Fruit fly (Drosophila melanogaster) whole organism, embryonic: ENCODE data around the gene CG1142.
A peak's percentile ranks its signal among the peaks of the same experiment; 100 is the strongest.

ENCODE experiments used
- Aef1 ChIP-seq: fragments of 200-800 bp; sonication (Bioruptor generic); IDR thresholded peaks from 3 replicates; pipeline ENCODE4 v1.3.6; 2022; ENCODE audit warnings: missing biosample characterization, missing genetic modification characterization
- C15 ChIP-seq: fragments of 200-800 bp; sonication (Bioruptor generic); IDR thresholded peaks from 3 replicates; pipeline ENCODE4 v1.3.6; 2022; ENCODE audit warnings: missing biosample characterization, missing genetic modification characterization
- CG10543 ChIP-seq: fragments of 200-800 bp; sonication (Bioruptor generic); optimal IDR thresholded peaks from 3 replicates; lab custom pipeline; 2017; ENCODE audit warnings: missing biosample characterization, mild to moderate bottlenecking, missing genetic modification characterization, moderate library complexity
- CG10565 ChIP-seq: fragments of 200-800 bp; sonication (Bioruptor generic); optimal IDR thresholded peaks from 3 replicates; lab custom pipeline; 2016; ENCODE audit warnings: missing biosample characterization, mild to moderate bottlenecking, missing genetic modification characterization
- CG11247 ChIP-seq: fragments of 200-800 bp; sonication (Bioruptor generic); IDR thresholded peaks from 2 replicates; pipeline ENCODE4 v1.3.6; 2022; ENCODE audit warnings: missing biosample characterization, missing genetic modification characterization
- CG11456 ChIP-seq: fragments of 200-800 bp; sonication (Bioruptor generic); IDR thresholded peaks from 3 replicates; pipeline ENCODE4 v1.3.6; 2022; ENCODE audit warnings: missing biosample characterization, missing genetic modification characterization
- CG12236 ChIP-seq: fragments of 200-800 bp; sonication (Bioruptor generic); optimal IDR thresholded peaks from 2 replicates; lab custom pipeline; 2016; ENCODE audit warnings: missing biosample characterization, missing genetic modification characterization
- CG12769 ChIP-seq: fragments of 200-800 bp; sonication (Bioruptor generic); optimal IDR thresholded peaks from 2 replicates; lab custom pipeline; 2019; ENCODE audit warnings: missing biosample characterization, mild to moderate bottlenecking, missing genetic modification characterization, moderate library complexity
- CG13287 ChIP-seq: fragments of 200-800 bp; sonication (Bioruptor generic); IDR thresholded peaks from 2 replicates; pipeline ENCODE4 v1.3.6; 2022; ENCODE audit warnings: missing biosample characterization, missing genetic modification characterization; ENCODE audit not compliant: partially characterized antibody
- CG13296 ChIP-seq: fragments of 200-800 bp; sonication (Bioruptor generic); optimal IDR thresholded peaks from 3 replicates; lab custom pipeline; 2018; ENCODE audit warnings: missing biosample characterization, mild to moderate bottlenecking, missing genetic modification characterization
- CG17359 ChIP-seq: fragments of 200-800 bp; sonication (Bioruptor generic); optimal IDR thresholded peaks from 3 replicates; lab custom pipeline; 2018; ENCODE audit warnings: missing biosample characterization, mild to moderate bottlenecking, missing genetic modification characterization, moderate library complexity
- CG17802 ChIP-seq: fragments of 200-800 bp; sonication (Bioruptor generic); optimal IDR thresholded peaks from 2 replicates; lab custom pipeline; 2018; ENCODE audit warnings: missing biosample characterization, mild to moderate bottlenecking, missing genetic modification characterization, moderate library complexity
- CG1832 ChIP-seq: fragments of 200-800 bp; sonication (Bioruptor generic); optimal IDR thresholded peaks from 2 replicates; lab custom pipeline; 2017; ENCODE audit warnings: missing biosample characterization, mild to moderate bottlenecking, missing genetic modification characterization, inconsistent platforms
- CG18476 ChIP-seq: fragments of 200-800 bp; sonication (Bioruptor generic); optimal IDR thresholded peaks from 2 replicates; lab custom pipeline; 2016; ENCODE audit warnings: missing biosample characterization, mild to moderate bottlenecking, missing genetic modification characterization
- CG18599 ChIP-seq: fragments of 200-800 bp; sonication (Bioruptor generic); optimal IDR thresholded peaks from 3 replicates; lab custom pipeline; 2017; ENCODE audit warnings: missing biosample characterization, missing genetic modification characterization, mild to moderate bottlenecking, moderate library complexity, missing genetic modification reagents
- CG18764 ChIP-seq: fragments of 200-800 bp; sonication (Bioruptor generic); optimal IDR thresholded peaks from 3 replicates; lab custom pipeline; 2016; ENCODE audit warnings: missing biosample characterization, missing genetic modification characterization
- CG3065 ChIP-seq: fragments of 200-800 bp; sonication (Bioruptor generic); optimal IDR thresholded peaks from 2 replicates; lab custom pipeline; 2016; ENCODE audit warnings: missing biosample characterization, missing genetic modification characterization
- CG3163 ChIP-seq: fragments of 200-800 bp; sonication (Bioruptor generic); optimal IDR thresholded peaks from 3 replicates; lab custom pipeline; 2016; ENCODE audit warnings: missing biosample characterization, missing genetic modification characterization
- CG9876 ChIP-seq: fragments of 200-800 bp; sonication (Bioruptor generic); optimal IDR thresholded peaks from 2 replicates; lab custom pipeline; 2016; ENCODE audit warnings: missing biosample characterization, missing genetic modification characterization
- Doc3 ChIP-seq: fragments of 200-800 bp; sonication (Bioruptor generic); IDR thresholded peaks from 3 replicates; pipeline ENCODE4 v1.3.6; 2022; ENCODE audit warnings: missing biosample characterization, missing genetic modification characterization; ENCODE audit not compliant: partially characterized antibody
- Drgx ChIP-seq: fragments of 200-800 bp; sonication (Bioruptor generic); IDR thresholded peaks from 2 replicates; pipeline ENCODE4 v1.3.6; 2022; ENCODE audit warnings: missing biosample characterization, missing genetic modification characterization
- GATAe ChIP-seq: fragments of 200-800 bp; sonication (Bioruptor generic); conservative IDR thresholded peaks from 2 replicates; pipeline ENCODE4 v1.3.6; 2022; ENCODE audit warnings: missing biosample characterization, missing genetic modification characterization
- Gsc ChIP-seq: fragments of 200-800 bp; sonication (Bioruptor generic); IDR thresholded peaks from 2 replicates; pipeline ENCODE4 v1.3.6; 2022; ENCODE audit warnings: missing biosample characterization, missing genetic modification characterization
- Gug ChIP-seq: fragments of 200-800 bp; sonication (Bioruptor generic); IDR thresholded peaks from 4 replicates; pipeline ENCODE4 v1.3.6; 2022; ENCODE audit warnings: missing biosample characterization, missing genetic modification characterization
- Kr ChIP-seq: fragments of 200-800 bp; sonication (Bioruptor generic); optimal IDR thresholded peaks from 2 replicates; lab custom pipeline; 2017; ENCODE audit warnings: missing biosample characterization, mild to moderate bottlenecking, missing genetic modification characterization
- NfI ChIP-seq: fragments of 200-800 bp; sonication (Bioruptor generic); optimal IDR thresholded peaks from 3 replicates; lab custom pipeline; 2018; ENCODE audit warnings: missing biosample characterization, mild to moderate bottlenecking, missing genetic modification characterization, moderate library complexity
- Ssrp ChIP-seq: fragments of 200-800 bp; sonication (Bioruptor generic); optimal IDR thresholded peaks from 2 replicates; lab custom pipeline; 2018; ENCODE audit warnings: missing biosample characterization, mild to moderate bottlenecking, missing genetic modification characterization, moderate library complexity
- Xbp1 ChIP-seq: fragments of 200-800 bp; sonication (Bioruptor generic); optimal IDR thresholded peaks from 3 replicates; lab custom pipeline; 2016; ENCODE audit warnings: missing biosample characterization, mild to moderate bottlenecking, missing genetic modification characterization
- aop ChIP-seq: fragments of 200-800 bp; sonication (Bioruptor generic); IDR thresholded peaks from 2 replicates; pipeline ENCODE4 v1.3.6; 2022; ENCODE audit warnings: missing biosample characterization, missing genetic modification characterization
- ap ChIP-seq: fragments of 200-800 bp; sonication (Bioruptor generic); IDR thresholded peaks from 2 replicates; pipeline ENCODE4 v1.3.6; 2022; ENCODE audit warnings: missing biosample characterization, missing genetic modification characterization
- bigmax ChIP-seq: fragments of 200-800 bp; sonication (Bioruptor generic); optimal IDR thresholded peaks from 2 replicates; lab custom pipeline; 2018; ENCODE audit warnings: missing biosample characterization, mild to moderate bottlenecking, missing genetic modification characterization
- caup ChIP-seq: fragments of 200-800 bp; sonication (Bioruptor generic); optimal IDR thresholded peaks from 3 replicates; lab custom pipeline; 2017; ENCODE audit warnings: missing biosample characterization, mild to moderate bottlenecking, missing genetic modification characterization, moderate library complexity; ENCODE audit not compliant: severe bottlenecking
- cg ChIP-seq: fragments of 200-800 bp; sonication (Bioruptor generic); optimal IDR thresholded peaks from 3 replicates; lab custom pipeline; 2019; ENCODE audit warnings: missing biosample characterization, mild to moderate bottlenecking, missing genetic modification characterization, moderate library complexity
- danr ChIP-seq: fragments of 200-800 bp; sonication (Bioruptor generic); IDR thresholded peaks from 2 replicates; pipeline ENCODE4 v1.3.6; 2022; ENCODE audit warnings: missing biosample characterization, missing genetic modification characterization
- dimm ChIP-seq: fragments of 200-800 bp; sonication (Bioruptor generic); IDR thresholded peaks from 2 replicates; pipeline ENCODE4 v1.3.6; 2022; ENCODE audit warnings: missing biosample characterization, missing genetic modification characterization
- dpn ChIP-seq, 2 experiments: fragments of 200-800 bp; sonication (Bioruptor generic); optimal IDR thresholded peaks; 3 replicates each; lab custom pipeline; 2016; ENCODE audit warnings: missing biosample characterization in 2 of 2, missing genetic modification characterization in 2 of 2
- grau ChIP-seq: fragments of 200-800 bp; optimal IDR thresholded peaks from 3 replicates; lab custom pipeline; 2019; ENCODE audit warnings: missing biosample characterization, mild to moderate bottlenecking, missing genetic modification characterization, moderate library complexity
- ind ChIP-seq: fragments of 200-800 bp; sonication (Bioruptor generic); optimal IDR thresholded peaks from 3 replicates; lab custom pipeline; 2016; ENCODE audit warnings: missing biosample characterization, missing genetic modification characterization
- kni ChIP-seq: fragments of 200-800 bp; sonication (Bioruptor generic); optimal IDR thresholded peaks from 3 replicates; lab custom pipeline; 2017; ENCODE audit warnings: mild to moderate bottlenecking, missing biosample characterization, missing genetic modification reagents, missing genetic modification characterization
- lbe ChIP-seq: fragments of 200-800 bp; sonication (Bioruptor generic); optimal IDR thresholded peaks from 2 replicates; lab custom pipeline; 2016; ENCODE audit warnings: missing biosample characterization, mild to moderate bottlenecking, missing genetic modification characterization
- lola ChIP-seq, 3 experiments: fragments of >200 bp in 2 of 3; fragments of 200-800 bp in 1 of 3; sonication (Bioruptor generic) in 1 of 3; optimal IDR thresholded peaks; 2 replicates each; lab custom pipeline; 2017 to 2019; ENCODE audit warnings: missing biosample characterization in 3 of 3, missing genetic modification characterization in 3 of 3, mild to moderate bottlenecking in 1 of 3, moderate library complexity in 1 of 3
- onecut ChIP-seq: fragments of 200-800 bp; sonication (Bioruptor generic); IDR thresholded peaks from 2 replicates; pipeline ENCODE4 v1.3.6; 2022; ENCODE audit warnings: missing biosample characterization, missing genetic modification characterization
- pnt ChIP-seq: fragments of 200-800 bp; sonication (Bioruptor generic); optimal IDR thresholded peaks from 3 replicates; lab custom pipeline; 2016; ENCODE audit warnings: missing biosample characterization, missing genetic modification characterization
- ranshi ChIP-seq: fragments of 200-800 bp; sonication (Bioruptor generic); IDR thresholded peaks from 2 replicates; pipeline ENCODE4 v1.3.6; 2022; ENCODE audit warnings: missing biosample characterization, missing genetic modification characterization
- scrt ChIP-seq: fragments of 200-800 bp; sonication (Bioruptor generic); optimal IDR thresholded peaks from 2 replicates; lab custom pipeline; 2018; ENCODE audit warnings: missing biosample characterization, mild to moderate bottlenecking, missing genetic modification characterization, moderate library complexity
- sd ChIP-seq: fragments of 200-800 bp; sonication (Bioruptor generic); optimal IDR thresholded peaks from 3 replicates; lab custom pipeline; 2018; ENCODE audit warnings: missing biosample characterization, mild to moderate bottlenecking, missing genetic modification characterization, moderate library complexity
- sr ChIP-seq: fragments of 200-800 bp; sonication (Bioruptor generic); IDR thresholded peaks from 3 replicates; pipeline ENCODE4 v1.3.6; 2022; ENCODE audit warnings: missing biosample characterization, missing genetic modification characterization
- wor ChIP-seq: fragments of 200-800 bp; sonication (Bioruptor generic); IDR thresholded peaks from 2 replicates; pipeline ENCODE4 v1.3.6; 2022; ENCODE audit warnings: missing biosample characterization, missing genetic modification characterization
- zen ChIP-seq: fragments of 200-800 bp; sonication (Bioruptor generic); optimal IDR thresholded peaks from 3 replicates; lab custom pipeline; 2018; ENCODE audit warnings: missing biosample characterization, mild to moderate bottlenecking, missing genetic modification characterization, moderate library complexity

The CG1142 gene

DNA sequence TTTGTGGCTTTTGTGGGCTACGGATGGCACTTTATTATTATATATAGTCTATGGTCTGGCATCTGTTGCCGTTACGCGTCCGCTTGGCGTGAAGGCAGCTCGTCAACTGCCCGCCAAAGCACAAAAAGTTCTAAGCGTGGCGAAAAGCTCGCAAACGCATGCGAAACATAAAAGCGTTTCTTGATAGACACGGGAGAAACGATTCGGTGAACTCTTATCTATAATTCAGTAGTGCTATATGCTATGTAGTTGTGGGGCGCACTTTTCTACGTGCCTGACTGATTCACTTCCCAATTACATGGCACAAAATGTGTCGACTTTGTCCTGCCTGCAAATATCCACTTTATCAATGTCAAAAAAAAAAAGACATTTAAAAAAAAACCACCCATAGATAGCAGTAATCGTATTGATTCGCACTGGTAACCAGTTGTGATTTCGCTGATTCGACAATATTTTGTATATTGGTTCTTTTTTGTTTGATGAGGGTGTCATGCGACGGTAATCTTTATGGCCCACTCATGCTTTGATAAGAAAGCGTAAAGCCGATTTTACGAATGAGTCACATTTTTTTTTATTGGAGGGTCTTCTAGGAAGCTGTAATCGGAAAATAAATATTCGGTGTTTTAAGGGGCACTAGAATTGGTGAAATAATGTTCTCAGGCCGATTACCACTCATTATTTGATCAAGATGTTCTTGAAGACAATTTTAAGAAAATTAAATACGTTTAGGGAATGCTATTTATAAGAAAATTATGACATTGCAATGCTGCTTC is 31.6 kb upstream of the CG1142 start, which contains the start of gene alpha-Est9 (continued):
- TF ChIP-seq lbe (GFP tag; lab: Kevin White, UChicago) (peak; percentile 25), grau (tag; lab: Kevin White, UChicago) (peak; percentile 11), CG18764 (GFP tag; lab: Kevin White, UChicago) (no peak), CG9876 (GFP tag; lab: Kevin White, UChicago) (no peak), zen (tag; lab: Kevin White, UChicago) (no peak), bigmax (GFP tag; lab: Kevin White, UChicago) (no peak), dimm (GFP tag; lab: Robert Waterston, UW) (no peak), dpn (GFP tag; optimal IDR thresholded peaks at IDR 0.05; lab: Kevin White, UChicago) (no peak), CG3163 (GFP tag; lab: Kevin White, UChicago) (no peak), CG17359 (no peak), wor (GFP tag; lab: Robert Waterston, UW) (no peak), CG18599 (GFP tag; lab: Kevin White, UChicago) (peak; percentile 30), pnt (GFP tag; lab: Kevin White, UChicago) (no peak), CG10543 (GFP tag; lab: Kevin White, UChicago) (peak; percentile 47), CG11247 (0 out of 2 replicates have a peak, but pooled peaks have one; percentile 10), sd (tag; lab: Kevin White, UChicago) (peak; percentile 38), CG18476 (GFP tag; lab: Kevin White, UChicago) (no peak), CG1832 (GFP tag; lab: Kevin White, UChicago) (no peak), ranshi (GFP tag; lab: Robert Waterston, UW) (no peak), CG13296 (peak; percentile 8), GATAe (GFP tag; lab: Robert Waterston, UW) (peak; percentile 8; the same call in 1 of the 2 replicates), danr (no peak), CG12236 (GFP tag; lab: Kevin White, UChicago) (no peak), NfI (peak; percentile 1), Gsc (GFP tag; lab: Robert Waterston, UW) (no peak), scrt (GFP tag; lab: Kevin White, UChicago) (peak; percentile 49), sr (GFP tag; lab: Robert Waterston, UW) (no peak), Kr (GFP tag; lab: Kevin White, UChicago) (no peak), C15 (no peak), Aef1 (GFP tag; lab: Robert Waterston, UW) (no peak), CG11456 (GFP tag; lab: Robert Waterston, UW) (no peak), CG17802 (tag; lab: Kevin White, UChicago) (no peak), Doc3 (GFP tag; lab: Robert Waterston, UW) (no peak), onecut (GFP tag; lab: Robert Waterston, UW) (no peak), CG10565 (no peak), lola (GFP tag; optimal IDR thresholded peaks at IDR 0.05; lab: Kevin White, UChicago) (no peak), Ssrp (no peak), aop (GFP tag; lab: Robert Waterston, UW) (no peak), kni (GFP tag; lab: Kevin White, UChicago) (no peak), CG3065 (GFP tag; lab: Kevin White, UChicago) (no peak), CG12769 (peak; percentile 57), ap (GFP tag; lab: Robert Waterston, UW) (no peak), ind (GFP tag; lab: Kevin White, UChicago) (no peak), cg (GFP tag; lab: Kevin White, UChicago) (no peak), CG13287 (peak; percentile 43; the same call in 1 of the 2 replicates), caup (GFP tag; lab: Kevin White, UChicago) (peak; percentile 18), Gug (GFP tag; lab: Robert Waterston, UW) (no peak), Xbp1 (no peak), Drgx (GFP tag; lab: Robert Waterston, UW) (no peak)
